Fruit fly (Drosophila melanogaster): ENCODE data around the gene Setd3.
A peak's percentile ranks its signal among the peaks of the same experiment; 100 is the strongest.

Gene Setd3

DNA sequence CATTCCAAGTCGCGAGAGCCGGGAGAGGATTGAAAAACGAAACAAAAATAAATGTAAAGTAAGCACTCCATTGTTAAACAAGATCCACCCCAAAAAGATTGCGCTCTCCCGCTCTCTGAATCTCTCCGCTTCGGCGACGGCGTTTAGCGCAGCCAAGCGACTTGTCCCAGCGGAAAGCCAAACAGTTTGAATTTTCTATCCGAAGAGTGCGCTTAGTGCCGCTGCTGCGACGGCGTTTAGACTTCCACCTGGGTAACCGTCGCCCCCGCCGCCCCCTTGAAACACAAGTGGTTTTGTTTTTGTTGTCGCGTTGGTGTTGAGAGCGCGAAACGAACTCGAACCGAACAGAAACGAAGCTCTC, 29.9 kb upstream of the Setd3 start, which contains the start of gene Inx2 (continued):
- no peak for TF ChIP-seq ro (GFP tag; IDR thresholded peaks at IDR 0.05)
- TF ChIP-seq jigr1 (GFP tag; IDR thresholded peaks at IDR 0.05), result no peak
- TF ChIP-seq eve (GFP tag; optimal IDR thresholded peaks at IDR 0.05), result no peak
- no peak for TF ChIP-seq ham (GFP tag; IDR thresholded peaks at IDR 0.05)
- TF ChIP-seq Dref (GFP tag; IDR thresholded peaks at IDR 0.05), result no peak
- TF ChIP-seq Drgx (GFP tag; IDR thresholded peaks at IDR 0.05), result peak; percentile 12; the same call in 1 of the 2 replicates
- TF ChIP-seq Dip3 (GFP tag; optimal IDR thresholded peaks at IDR 0.05), result no peak
- TF ChIP-seq chinmo (GFP tag; IDR thresholded peaks at IDR 0.05; ENCODE audit: partially characterized antibody), result peak; percentile 92
- TF ChIP-seq Dp (GFP tag; optimal IDR thresholded peaks at IDR 0.05), result no peak
- peak; percentile 14 for TF ChIP-seq CG6813 (GFP tag; optimal IDR thresholded peaks at IDR 0.05)
- no peak for TF ChIP-seq twi (tag; optimal IDR thresholded peaks at IDR 0.05)
- no peak for TF ChIP-seq psq (GFP tag; optimal IDR thresholded peaks at IDR 0.05)
- TF ChIP-seq CG18011 (GFP tag; optimal IDR thresholded peaks at IDR 0.05), result no peak
- TF ChIP-seq CG10267 (tag; optimal IDR thresholded peaks at IDR 0.05), result no peak
- TF ChIP-seq kah (GFP tag; optimal IDR thresholded peaks at IDR 0.05), result peak; percentile 74
- TF ChIP-seq her (GFP tag; optimal IDR thresholded peaks at IDR 0.05), result peak; percentile 52
- no peak for TF ChIP-seq CG11723 (GFP tag; optimal IDR thresholded peaks at IDR 0.05)
- no peak for TF ChIP-seq Vsx1 (GFP tag; optimal IDR thresholded peaks at IDR 0.05)
- TF ChIP-seq CG6254 (GFP tag; optimal IDR thresholded peaks at IDR 0.05), result peak; percentile 23
- TF ChIP-seq Gsc (GFP tag; IDR thresholded peaks at IDR 0.05), result no peak
- peak; percentile 1 for TF ChIP-seq Mes4 (GFP tag; optimal IDR thresholded peaks at IDR 0.05)
- peak; percentile 38 for TF ChIP-seq HLHmδ (GFP tag; optimal IDR thresholded peaks at IDR 0.05)
- no peak for TF ChIP-seq D (optimal IDR thresholded peaks at IDR 0.05)
- no peak for TF ChIP-seq D (GFP tag; optimal IDR thresholded peaks at IDR 0.05)
- peak; percentile 44 for TF ChIP-seq nerfin-1 (tag; optimal IDR thresholded peaks at IDR 0.05)
- TF ChIP-seq toy (GFP tag; IDR thresholded peaks at IDR 0.05), result no peak
- TF ChIP-seq nmo (GFP tag; optimal IDR thresholded peaks at IDR 0.05), result no peak
- TF ChIP-seq stc (GFP tag; IDR thresholded peaks at IDR 0.05), result no peak
- peak; percentile 76 for TF ChIP-seq mirr (GFP tag; optimal IDR thresholded peaks at IDR 0.05)
- peak; percentile 49 for TF ChIP-seq CG13296 (GFP tag; optimal IDR thresholded peaks at IDR 0.05)
- no peak for TF ChIP-seq Dek (tag; optimal IDR thresholded peaks at IDR 0.05)
- no peak for TF ChIP-seq CG2129 (GFP tag; IDR thresholded peaks at IDR 0.05; ENCODE audit: partially characterized antibody)
- peak; percentile 62; the same call in 1 of the 2 replicates for TF ChIP-seq seq (GFP tag; IDR thresholded peaks at IDR 0.05)
- TF ChIP-seq jumu (GFP tag; optimal IDR thresholded peaks at IDR 0.05), result no peak
- TF ChIP-seq CG3847 (GFP tag; IDR thresholded peaks at IDR 0.05), result no peak
- TF ChIP-seq aop (GFP tag; IDR thresholded peaks at IDR 0.05), result no peak
- no peak for TF ChIP-seq CG4282 (GFP tag; optimal IDR thresholded peaks at IDR 0.05)
- TF ChIP-seq nerfin-2 (GFP tag; IDR thresholded peaks at IDR 0.05; ENCODE audit: partially characterized antibody), result no peak
- no peak for TF ChIP-seq CG7357 (GFP tag; IDR thresholded peaks at IDR 0.05)
- TF ChIP-seq HLH4C (GFP tag; IDR thresholded peaks at IDR 0.05; ENCODE audit: partially characterized antibody), result no peak
- TF ChIP-seq cg (GFP tag; optimal IDR thresholded peaks at IDR 0.05), result no peak
- no peak for TF ChIP-seq sima (GFP tag; optimal IDR thresholded peaks at IDR 0.05)
- TF ChIP-seq phol (tag; optimal IDR thresholded peaks at IDR 0.05), result no peak
- no peak for TF ChIP-seq CG12299 (tag; optimal IDR thresholded peaks at IDR 0.05)
- peak; percentile 45 for TF ChIP-seq Meics (GFP tag; optimal IDR thresholded peaks at IDR 0.05)
- TF ChIP-seq gsb-n (tag; optimal IDR thresholded peaks at IDR 0.05), result peak; percentile 10
- peak; percentile 38 for TF ChIP-seq cwo (GFP tag; optimal IDR thresholded peaks at IDR 0.05)
- TF ChIP-seq HLH54F (GFP tag; optimal IDR thresholded peaks at IDR 0.05), result no peak
- no peak for TF ChIP-seq zen (tag; optimal IDR thresholded peaks at IDR 0.05)
- TF ChIP-seq Lpt (GFP tag; optimal IDR thresholded peaks at IDR 0.05), result no peak
- peak; percentile 7 for TF ChIP-seq CG7745 (tag; optimal IDR thresholded peaks at IDR 0.05)
- TF ChIP-seq CG15696 (tag; optimal IDR thresholded peaks at IDR 0.05), result no peak
